Fruit fly (Drosophila melanogaster): ENCODE results near the gene CG4151.
A peak's percentile ranks its signal among the peaks of the same experiment; 100 is the strongest.

The CG4151 gene

dm6 chrX:5516783-5517571 lies 15.7 kb downstream of the CG4151 start (continued):
- TF ChIP-seq D (optimal IDR thresholded peaks at IDR 0.05) (no peak), D (GFP tag; optimal IDR thresholded peaks at IDR 0.05) (peak; percentile 29), CG33213 (GFP tag; optimal IDR thresholded peaks at IDR 0.05) (no peak), ssp (GFP tag; IDR thresholded peaks at IDR 0.05) (no peak), Sox102F (GFP tag; optimal IDR thresholded peaks at IDR 0.05) (peak; percentile 40), CG15011 (GFP tag; optimal IDR thresholded peaks at IDR 0.05) (peak; percentile 8), abd-A (tag; optimal IDR thresholded peaks at IDR 0.05) (no peak), ind (GFP tag; optimal IDR thresholded peaks at IDR 0.05) (peak; percentile 2), CG1233 (GFP tag; optimal IDR thresholded peaks at IDR 0.05) (peak; percentile 17), slou (GFP tag; optimal IDR thresholded peaks at IDR 0.05) (no peak), Dbx (GFP tag; IDR thresholded peaks at IDR 0.05) (peak; percentile 34; the same call in 1 of the 3 replicates), chinmo (GFP tag; IDR thresholded peaks at IDR 0.05; ENCODE audit: partially characterized antibody) (peak; percentile 77; the same call in 2 of the 4 replicates), HmgZ (tag; optimal IDR thresholded peaks at IDR 0.05) (peak; percentile 31), ttk (GFP tag; IDR thresholded peaks at IDR 0.05) (no peak), CG14667 (GFP tag; IDR thresholded peaks at IDR 0.05) (no peak), her (GFP tag; optimal IDR thresholded peaks at IDR 0.05) (peak; percentile 25), hkb (optimal IDR thresholded peaks at IDR 0.05) (no peak), hkb (GFP tag; IDR thresholded peaks at IDR 0.05) (peak; percentile 51), chif (GFP tag; optimal IDR thresholded peaks at IDR 0.05) (no peak), slbo (GFP tag; IDR thresholded peaks at IDR 0.05) (no peak), insv (GFP tag; optimal IDR thresholded peaks at IDR 0.05) (no peak), Ets97D (GFP tag; optimal IDR thresholded peaks at IDR 0.05) (no peak), CG13296 (GFP tag; optimal IDR thresholded peaks at IDR 0.05) (peak; percentile 63), ken (GFP tag; IDR thresholded peaks at IDR 0.05) (no peak), mam (GFP tag; optimal IDR thresholded peaks at IDR 0.05) (no peak), ash1 (GFP tag; optimal IDR thresholded peaks at IDR 0.05) (no peak), CG10321 (GFP tag; IDR thresholded peaks at IDR 0.05) (no peak), fd96Cb (tag; optimal IDR thresholded peaks at IDR 0.05) (no peak), Gsc (GFP tag; IDR thresholded peaks at IDR 0.05) (no peak), Elba2 (GFP tag; optimal IDR thresholded peaks at IDR 0.05) (no peak), Atf6 (GFP tag; IDR thresholded peaks at IDR 0.05) (no peak), ems (GFP tag; optimal IDR thresholded peaks at IDR 0.05) (no peak), cad (GFP tag; optimal IDR thresholded peaks at IDR 0.05) (no peak), CG4730 (GFP tag; IDR thresholded peaks at IDR 0.05) (no peak), CG3995 (GFP tag; optimal IDR thresholded peaks at IDR 0.05) (no peak), grn (GFP tag; optimal IDR thresholded peaks at IDR 0.05) (no peak), CG7928 (GFP tag; optimal IDR thresholded peaks at IDR 0.05) (no peak), D19B (GFP tag; optimal IDR thresholded peaks at IDR 0.05) (no peak), ranshi (GFP tag; IDR thresholded peaks at IDR 0.05) (no peak), CG7745 (tag; optimal IDR thresholded peaks at IDR 0.05) (no peak), CG12942 (GFP tag; optimal IDR thresholded peaks at IDR 0.05) (no peak), CG17186 (GFP tag; optimal IDR thresholded peaks at IDR 0.05) (no peak), ftz-f1 (GFP tag; optimal IDR thresholded peaks at IDR 0.05) (no peak), CG42726 (GFP tag; IDR thresholded peaks at IDR 0.05; ENCODE audit: partially characterized antibody) (no peak), Fer2 (tag; optimal IDR thresholded peaks at IDR 0.05) (no peak), C15 (GFP tag; IDR thresholded peaks at IDR 0.05) (no peak), CG10366 (GFP tag; IDR thresholded peaks at IDR 0.05) (no peak), CG7372 (GFP tag; IDR thresholded peaks at IDR 0.05) (no peak), CG18476 (GFP tag; optimal IDR thresholded peaks at IDR 0.05) (no peak), CG11560 (tag; IDR thresholded peaks at IDR 0.05) (no peak), caup (GFP tag; optimal IDR thresholded peaks at IDR 0.05; ENCODE audit: severe bottlenecking) (peak; percentile 4)

Measured in whole organism, embryonic.